Fruit fly (Drosophila melanogaster) whole organism, adult: ENCODE data around the gene CG31122.

ENCODE experiments used
- CG12768 ChIP-seq: fragments of 200-800 bp; sonication (Bioruptor generic); optimal IDR thresholded peaks from 2 replicates; lab custom pipeline; 2017; ENCODE audit warnings: missing biosample characterization, missing genetic modification characterization, mild to moderate bottlenecking, moderate library complexity, missing genetic modification reagents
- CG7101 ChIP-seq: fragments of 200-800 bp; sonication (Bioruptor generic); optimal IDR thresholded peaks from 2 replicates; lab custom pipeline; 2018; ENCODE audit warnings: missing biosample characterization, mild to moderate bottlenecking, missing genetic modification characterization, moderate library complexity
- Hr96 ChIP-seq: fragments of 200-800 bp; sonication (Bioruptor generic); optimal IDR thresholded peaks from 2 replicates; lab custom pipeline; 2016; ENCODE audit warnings: missing biosample characterization, missing genetic modification characterization
- pad ChIP-seq: fragments of 200-800 bp; sonication (Bioruptor generic); optimal IDR thresholded peaks from 3 replicates; lab custom pipeline; 2017; ENCODE audit warnings: missing biosample characterization, missing genetic modification characterization, mild to moderate bottlenecking, moderate library complexity, missing genetic modification reagents
- toe ChIP-seq: fragments of 200-800 bp; sonication (Bioruptor generic); optimal IDR thresholded peaks from 2 replicates; lab custom pipeline; 2016; ENCODE audit warnings: missing biosample characterization, missing genetic modification characterization

DNA sequence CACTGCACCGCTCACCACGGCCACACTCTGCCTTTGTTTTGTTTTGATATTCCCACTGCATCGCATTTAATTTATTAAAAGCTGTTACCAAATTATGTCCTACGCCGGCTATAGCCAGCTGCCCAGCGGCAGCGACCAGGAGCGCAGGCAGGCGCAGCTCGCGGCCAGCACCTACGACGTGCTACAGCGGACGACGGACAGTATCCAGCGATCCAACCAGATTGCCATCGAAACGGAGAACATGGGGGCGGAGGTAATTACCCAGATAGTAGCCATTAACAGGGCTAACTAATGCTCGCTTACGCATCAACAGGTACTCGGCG lies 13.0 kb downstream of the CG31122 start:
- no peak for TF ChIP-seq toe
- TF ChIP-seq CG7101 (tag; lab: Kevin White, UChicago), result no peak
- no peak for TF ChIP-seq Hr96 (GFP tag; lab: Kevin White, UChicago)
- TF ChIP-seq CG12768 (GFP tag; lab: Kevin White, UChicago), result no peak
- TF ChIP-seq pad, result no peak
